Fruit fly (Drosophila melanogaster) whole organism, prepupa: ENCODE measurements around the gene CG2841.

ENCODE experiments used
- Blimp-1 ChIP-seq: fragments of 200-800 bp; sonication (Bioruptor generic); optimal IDR thresholded peaks from 3 replicates; lab custom pipeline; 2017; ENCODE audit warnings: missing biosample characterization, missing genetic modification characterization, mild to moderate bottlenecking, moderate library complexity, missing genetic modification reagents
- CG10631 ChIP-seq: fragments of 200-800 bp; sonication (Bioruptor generic); optimal IDR thresholded peaks from 2 replicates; lab custom pipeline; 2016; ENCODE audit warnings: missing biosample characterization, missing genetic modification characterization
- CG10669 ChIP-seq: fragments of 200-800 bp; sonication (Bioruptor generic); optimal IDR thresholded peaks from 3 replicates; lab custom pipeline; 2018; ENCODE audit warnings: missing biosample characterization, mild to moderate bottlenecking, missing genetic modification characterization, moderate library complexity
- CG11762 ChIP-seq: fragments of 200-800 bp; sonication (Bioruptor generic); optimal IDR thresholded peaks from 3 replicates; lab custom pipeline; 2016; ENCODE audit warnings: missing biosample characterization, missing genetic modification characterization; ENCODE audit not compliant: insufficient read depth
- CG11902 ChIP-seq: fragments of 200-800 bp; sonication (Bioruptor generic); optimal IDR thresholded peaks from 3 replicates; lab custom pipeline; 2016; ENCODE audit warnings: missing biosample characterization, missing genetic modification characterization
- CG1621 ChIP-seq: fragments of 200-800 bp; sonication (Bioruptor generic); optimal IDR thresholded peaks from 3 replicates; lab custom pipeline; 2018; ENCODE audit warnings: missing biosample characterization, mild to moderate bottlenecking, missing genetic modification characterization
- CG16779 ChIP-seq: fragments of 200-800 bp; sonication (Bioruptor generic); optimal IDR thresholded peaks from 3 replicates; lab custom pipeline; 2017; ENCODE audit warnings: missing biosample characterization, mild to moderate bottlenecking, missing genetic modification characterization
- CG31627 ChIP-seq: fragments of 200-800 bp; sonication (Bioruptor generic); optimal IDR thresholded peaks from 3 replicates; lab custom pipeline; 2016; ENCODE audit warnings: missing biosample characterization, missing genetic modification characterization
- CG3919 ChIP-seq: fragments of 200-800 bp; sonication (Bioruptor generic); optimal IDR thresholded peaks from 3 replicates; lab custom pipeline; 2016; ENCODE audit warnings: missing biosample characterization, missing genetic modification characterization
- CG4318 ChIP-seq: fragments of 200-800 bp; sonication (Bioruptor generic); optimal IDR thresholded peaks from 3 replicates; lab custom pipeline; 2017; ENCODE audit warnings: missing biosample characterization, mild to moderate bottlenecking, missing genetic modification characterization
- CG6163 ChIP-seq: fragments of 200-800 bp; sonication (Bioruptor generic); IDR thresholded peaks from 3 replicates; pipeline ENCODE4 v1.3.6; 2022; ENCODE audit warnings: missing biosample characterization, missing genetic modification characterization
- CG6808 ChIP-seq: fragments of 200-800 bp; sonication (Bioruptor generic); optimal IDR thresholded peaks from 3 replicates; lab custom pipeline; 2017; ENCODE audit warnings: missing biosample characterization, missing genetic modification characterization, mild to moderate bottlenecking, moderate library complexity, missing genetic modification reagents
- CG7368 ChIP-seq: fragments of 200-800 bp; sonication (Bioruptor generic); optimal IDR thresholded peaks from 3 replicates; lab custom pipeline; 2016; ENCODE audit warnings: missing biosample characterization, missing genetic modification characterization
- CG8119 ChIP-seq: fragments of 200-800 bp; sonication (Bioruptor generic); IDR thresholded peaks from 3 replicates; pipeline ENCODE4 v1.3.6; 2022; ENCODE audit warnings: missing biosample characterization, missing genetic modification characterization
- CG8319 ChIP-seq: fragments of 200-800 bp; sonication (Bioruptor generic); optimal IDR thresholded peaks from 3 replicates; lab custom pipeline; 2016; ENCODE audit warnings: missing biosample characterization, missing genetic modification characterization
- CG8632 ChIP-seq: fragments of 200-800 bp; sonication (Bioruptor generic); optimal IDR thresholded peaks from 3 replicates; lab custom pipeline; 2016; ENCODE audit warnings: missing biosample characterization, missing genetic modification characterization
- CG9139 ChIP-seq: fragments of 200-800 bp; sonication (Bioruptor generic); optimal IDR thresholded peaks from 3 replicates; lab custom pipeline; 2017; ENCODE audit warnings: missing biosample characterization, mild to moderate bottlenecking, missing genetic modification characterization
- Eip75B ChIP-seq: fragments of 200-800 bp; sonication (Bioruptor generic); optimal IDR thresholded peaks from 3 replicates; lab custom pipeline; 2016; ENCODE audit warnings: missing biosample characterization, missing genetic modification characterization
- Eip78C ChIP-seq: fragments of 200-800 bp; sonication (Bioruptor generic); peaks from one replicate; lab custom pipeline; 2016; ENCODE audit warnings: missing biosample characterization, missing genetic modification characterization
- Eip93F ChIP-seq: fragments of 200-800 bp; sonication (Bioruptor generic); optimal IDR thresholded peaks from 2 replicates; lab custom pipeline; 2016; ENCODE audit warnings: missing biosample characterization, mild to moderate bottlenecking, missing genetic modification characterization
- Ets21C ChIP-seq: fragments of 200-800 bp; sonication (Bioruptor generic); optimal IDR thresholded peaks from 3 replicates; lab custom pipeline; 2016; ENCODE audit warnings: missing biosample characterization, missing genetic modification characterization
- Hr38 ChIP-seq: sonication (Bioruptor generic); optimal IDR thresholded peaks from 2 replicates; lab custom pipeline; 2016; ENCODE audit warnings: missing biosample characterization, missing genetic modification characterization
- Hr39 ChIP-seq: fragments of 200-800 bp; sonication (Bioruptor generic); optimal IDR thresholded peaks from 2 replicates; lab custom pipeline; 2016; ENCODE audit warnings: missing biosample characterization, missing genetic modification characterization
- Lpt ChIP-seq: fragments of 200-800 bp; sonication (Bioruptor generic); optimal IDR thresholded peaks from 3 replicates; lab custom pipeline; 2016; ENCODE audit warnings: missing biosample characterization, missing genetic modification characterization
- Met ChIP-seq: fragments of 200-800 bp; sonication (Bioruptor generic); optimal IDR thresholded peaks from 3 replicates; lab custom pipeline; 2016; ENCODE audit warnings: missing biosample characterization, missing genetic modification characterization
- OdsH ChIP-seq: fragments of 200-800 bp; sonication (Bioruptor generic); optimal IDR thresholded peaks from 3 replicates; lab custom pipeline; 2016; ENCODE audit warnings: missing biosample characterization, missing genetic modification characterization
- Sox102F ChIP-seq: fragments of 200-800 bp; sonication (Bioruptor generic); optimal IDR thresholded peaks from 2 replicates; lab custom pipeline; 2016; ENCODE audit warnings: missing biosample characterization, mild to moderate bottlenecking, missing genetic modification characterization
- Sox14 ChIP-seq: fragments of 200-800 bp; sonication (Bioruptor generic); optimal IDR thresholded peaks from 3 replicates; lab custom pipeline; 2016; ENCODE audit warnings: missing biosample characterization, missing genetic modification characterization
- Sox15 ChIP-seq: fragments of 200-800 bp; sonication (Bioruptor generic); optimal IDR thresholded peaks from 3 replicates; lab custom pipeline; 2016; ENCODE audit warnings: missing biosample characterization, missing genetic modification characterization
- achi ChIP-seq: fragments of 200-800 bp; sonication (Bioruptor generic); optimal IDR thresholded peaks from 3 replicates; lab custom pipeline; 2016; ENCODE audit warnings: missing biosample characterization, missing genetic modification characterization
- acj6 ChIP-seq: fragments of 200-800 bp; sonication (Bioruptor generic); optimal IDR thresholded peaks from 3 replicates; lab custom pipeline; 2016; ENCODE audit warnings: missing biosample characterization, missing genetic modification characterization
- dsx ChIP-seq: fragments of 200-800 bp; optimal IDR thresholded peaks from 3 replicates; lab custom pipeline; 2019; ENCODE audit warnings: missing biosample characterization, mild to moderate bottlenecking, missing genetic modification characterization, moderate library complexity; ENCODE audit not compliant: poor library complexity, severe bottlenecking
- esn ChIP-seq: fragments of 200-800 bp; sonication (Bioruptor generic); optimal IDR thresholded peaks from 2 replicates; lab custom pipeline; 2016; ENCODE audit warnings: missing biosample characterization, mild to moderate bottlenecking, missing genetic modification characterization, moderate library complexity
- fd59A ChIP-seq: fragments of 200-800 bp; sonication (Bioruptor generic); optimal IDR thresholded peaks from 2 replicates; lab custom pipeline; 2017; ENCODE audit warnings: missing biosample characterization, mild to moderate bottlenecking, missing genetic modification characterization, missing genetic modification reagents
- fd85E ChIP-seq: fragments of 200-800 bp; sonication (Bioruptor generic); optimal IDR thresholded peaks from 3 replicates; lab custom pipeline; 2016; ENCODE audit warnings: missing biosample characterization, missing genetic modification characterization
- fkh ChIP-seq: fragments of 200-800 bp; sonication (Bioruptor generic); optimal IDR thresholded peaks from 3 replicates; lab custom pipeline; 2017; ENCODE audit warnings: missing biosample characterization, mild to moderate bottlenecking, missing genetic modification characterization, moderate library complexity
- lz ChIP-seq: fragments of 200-800 bp; sonication (Bioruptor generic); optimal IDR thresholded peaks from 3 replicates; lab custom pipeline; 2016; ENCODE audit warnings: missing biosample characterization, missing genetic modification characterization
- pdm3 ChIP-seq: fragments of 200-800 bp; sonication (Bioruptor generic); optimal IDR thresholded peaks from 3 replicates; lab custom pipeline; 2016; ENCODE audit warnings: missing biosample characterization, missing genetic modification characterization
- spab ChIP-seq: fragments of 200-800 bp; sonication (Bioruptor generic); optimal IDR thresholded peaks from 2 replicates; lab custom pipeline; 2017; ENCODE audit warnings: missing biosample characterization, mild to moderate bottlenecking, missing genetic modification characterization, missing genetic modification reagents
- ss ChIP-seq, 2 experiments: fragments of 200-800 bp; sonication (Bioruptor generic); optimal IDR thresholded peaks; 2 replicates in 1 of 2; 3 replicates in 1 of 2; lab custom pipeline; 2017 to 2018; ENCODE audit warnings: mild to moderate bottlenecking in 2 of 2, missing biosample characterization in 2 of 2, missing genetic modification characterization in 2 of 2, moderate library complexity in 1 of 2
- svp ChIP-seq: fragments of 200-800 bp; sonication (Bioruptor generic); peaks from one replicate; lab custom pipeline; 2016; ENCODE audit warnings: missing biosample characterization, missing genetic modification characterization

The CG2841 gene

dm6 chrX:2329312-2329711 is 36.8 kb downstream of the CG2841 start (continued):
- TF ChIP-seq dsx (GFP tag; lab: Kevin White, UChicago), result peak; percentile 47
- no peak for TF ChIP-seq Lpt (GFP tag; lab: Kevin White, UChicago)
- peak; percentile 65 for TF ChIP-seq CG3919
- peak; percentile 73 for TF ChIP-seq CG31627
- TF ChIP-seq CG16779 (tag; lab: Kevin White, UChicago), result no peak
- peak; percentile 56 for TF ChIP-seq Sox15 (GFP tag; lab: Kevin White, UChicago)
- peak; percentile 74 for TF ChIP-seq pdm3
- TF ChIP-seq svp (GFP tag; lab: Kevin White, UChicago), result peak; percentile 91
- TF ChIP-seq Hr39 (GFP tag; lab: Kevin White, UChicago), result peak; percentile 73
- TF ChIP-seq fd59A (GFP tag; lab: Kevin White, UChicago), result peak; percentile 48
- peak; percentile 66 for TF ChIP-seq achi (GFP tag; lab: Kevin White, UChicago)
- no peak for TF ChIP-seq CG4318 (GFP tag; lab: Kevin White, UChicago)
- peak; percentile 67 for TF ChIP-seq Sox14
- peak; percentile 63 for TF ChIP-seq CG7368
- TF ChIP-seq ss (GFP tag; optimal IDR thresholded peaks at IDR 0.05; lab: Kevin White, UChicago), result peak; percentile 36 to 72
- no peak for TF ChIP-seq CG8319
- no peak for TF ChIP-seq fd85E (GFP tag; lab: Kevin White, UChicago)
- TF ChIP-seq OdsH (GFP tag; lab: Kevin White, UChicago), result peak; percentile 68
- peak; percentile 83 for TF ChIP-seq esn (GFP tag; lab: Kevin White, UChicago)
- TF ChIP-seq CG10669 (GFP tag; lab: Kevin White, UChicago), result peak; percentile 59
- TF ChIP-seq spab (GFP tag; lab: Kevin White, UChicago), result peak; percentile 50
- TF ChIP-seq lz (GFP tag; lab: Kevin White, UChicago), result peak; percentile 76
- TF ChIP-seq CG6808 (GFP tag; lab: Kevin White, UChicago), result peak; percentile 40
- TF ChIP-seq Blimp-1 (GFP tag; lab: Kevin White, UChicago), result no peak
- TF ChIP-seq acj6, result peak; percentile 68
- peak; percentile 59; the same call in 2 of the 3 replicates for TF ChIP-seq CG6163 (GFP tag; lab: Robert Waterston, UW)
- TF ChIP-seq Met (GFP tag; lab: Kevin White, UChicago), result no peak
- TF ChIP-seq CG10631 (GFP tag; lab: Kevin White, UChicago), result peak; percentile 59
- 0 out of 3 replicates have a peak, but pooled peaks have one; percentile 29 for TF ChIP-seq CG8119 (GFP tag; lab: Robert Waterston, UW)
- peak; percentile 49 for TF ChIP-seq CG8632
- peak; percentile 11 for TF ChIP-seq fkh (GFP tag; lab: Kevin White, UChicago)
- peak; percentile 49 for TF ChIP-seq Ets21C (GFP tag; lab: Kevin White, UChicago)
- peak; percentile 43 for TF ChIP-seq CG11762 (GFP tag; lab: Kevin White, UChicago)
- TF ChIP-seq Eip75B (GFP tag; lab: Kevin White, UChicago), result peak; percentile 67

- no peak for TF ChIP-seq Blimp-1 (GFP tag; lab: Kevin White, UChicago)
- no peak for TF ChIP-seq Eip93F (GFP tag; lab: Kevin White, UChicago)
- TF ChIP-seq CG7368, result no peak
- TF ChIP-seq Sox14, result no peak
- no peak for TF ChIP-seq CG10631 (GFP tag; lab: Kevin White, UChicago)
- no peak for TF ChIP-seq Ets21C (GFP tag; lab: Kevin White, UChicago)
- no peak for TF ChIP-seq CG11902 (GFP tag; lab: Kevin White, UChicago)
- no peak for TF ChIP-seq CG8319
- no peak for TF ChIP-seq Hr38
- TF ChIP-seq Eip78C (GFP tag; lab: Kevin White, UChicago), result no peak
- TF ChIP-seq ss (GFP tag; optimal IDR thresholded peaks at IDR 0.05; lab: Kevin White, UChicago), result no peak
- TF ChIP-seq OdsH (GFP tag; lab: Kevin White, UChicago), result no peak
- TF ChIP-seq CG1621, result no peak
- no peak for TF ChIP-seq Sox102F
- no peak for TF ChIP-seq CG6163 (GFP tag; lab: Robert Waterston, UW)
- TF ChIP-seq CG9139 (GFP tag; lab: Kevin White, UChicago), result no peak
- no peak for TF ChIP-seq CG4318 (GFP tag; lab: Kevin White, UChicago)
These were observed 39.3 kb downstream of the CG2841 start, which contains the start of gene CG2854 for dm6 chrX:2326828-2327227. Gene CG2854, plus strand, starts transcription at chrX:2327128.
